Worm (Caenorhabditis elegans): Measurements from ENCODE around the gene dkc-1.

Gene dkc-1

DNA sequence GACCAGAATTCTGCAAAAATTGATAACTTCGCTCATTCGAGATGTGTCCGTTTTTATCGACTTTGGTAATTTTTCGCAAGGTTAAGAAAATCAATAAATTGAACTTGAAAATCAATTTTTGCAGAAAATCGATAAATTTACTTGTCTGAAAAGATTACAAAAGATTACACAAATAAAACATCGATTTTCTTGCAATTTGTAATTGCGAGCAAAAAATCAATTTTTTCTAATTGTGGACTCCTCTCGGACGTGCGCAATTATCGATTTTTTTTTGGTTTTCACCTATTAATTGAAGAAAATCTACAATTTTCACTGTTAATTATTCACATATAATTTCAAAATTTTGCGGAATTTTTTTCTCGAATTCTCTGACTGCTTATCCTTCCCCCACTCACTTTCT is 43.0 kb downstream of the dkc-1 start:
- no peak for TF ChIP-seq nhr-11 (tag; optimal IDR thresholded peaks at IDR 0.05)
- TF ChIP-seq ceh-28 (tag; optimal IDR thresholded peaks at IDR 0.05) = peak; percentile 73

DNA sequence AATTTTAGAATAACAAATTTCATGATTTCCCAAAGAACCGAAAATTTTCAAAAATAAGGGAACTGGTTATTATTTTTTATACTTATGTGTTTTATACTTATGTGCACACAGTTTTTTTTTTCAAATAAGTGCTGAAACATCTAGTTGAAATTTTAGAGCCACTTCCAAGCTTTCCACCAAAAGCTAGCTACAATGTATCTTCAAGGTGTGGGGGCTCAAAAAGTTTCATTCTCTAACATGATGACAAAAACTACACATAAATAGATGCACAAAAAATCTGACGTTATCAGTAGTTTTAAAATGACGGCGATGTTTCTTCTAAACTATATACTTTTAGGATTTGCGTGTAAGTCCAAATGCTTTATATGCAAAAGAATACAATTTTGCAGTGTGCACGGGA is 45.8 kb downstream of the dkc-1 start, which contains the start of gene clec-163:
TSS of gene clec-163 (plus strand) at position 301 of the 400 bp plus-strand sequence.
- TF ChIP-seq zag-1 (tag; optimal IDR thresholded peaks at IDR 0.05) (no peak), hmg-11 (tag; optimal IDR thresholded peaks at IDR 0.05) (no peak), fkh-2 (tag; optimal IDR thresholded peaks at IDR 0.05) (no peak), sea-2 (GFP tag; optimal IDR thresholded peaks at IDR 0.05) (no peak), ceh-16 (tag; optimal IDR thresholded peaks at IDR 0.05) (no peak), nhr-77 (tag; optimal IDR thresholded peaks at IDR 0.05) (no peak), lin-15B (tag; optimal IDR thresholded peaks at IDR 0.05) (no peak), mdl-1 (tag; optimal IDR thresholded peaks at IDR 0.05) (no peak), ceh-9 (tag; optimal IDR thresholded peaks at IDR 0.05) (no peak), ztf-4 (tag; optimal IDR thresholded peaks at IDR 0.05) (no peak), aly-2 (tag; optimal IDR thresholded peaks at IDR 0.05) (no peak), nhr-76 (tag; optimal IDR thresholded peaks at IDR 0.05) (no peak)
